Fruit fly (Drosophila melanogaster) whole organism, embryonic: ENCODE measurements around the gene CG15286.
A peak's percentile ranks its signal among the peaks of the same experiment; 100 is the strongest.

Source experiments
- ATbp ChIP-seq: fragments of 200-800 bp; sonication (Bioruptor generic); optimal IDR thresholded peaks from 2 replicates; lab custom pipeline; 2017; ENCODE audit warnings: missing biosample characterization, mild to moderate bottlenecking, missing genetic modification characterization, missing genetic modification reagents
- Awh ChIP-seq: fragments of 200-800 bp; sonication (Bioruptor generic); IDR thresholded peaks from 2 replicates; pipeline ENCODE4, ENCODE4 v1.3.6; 2022; ENCODE audit warnings: missing biosample characterization, missing genetic modification characterization
- CG11093 ChIP-seq: fragments of 200-800 bp; sonication (Bioruptor generic); IDR thresholded peaks from 3 replicates; pipeline ENCODE4 v1.3.6; 2022; ENCODE audit warnings: missing biosample characterization, missing genetic modification characterization
- CG11560 ChIP-seq: fragments of 200-800 bp; sonication (Bioruptor generic); IDR thresholded peaks from 3 replicates; pipeline ENCODE4 v1.3.6; 2022; ENCODE audit warnings: missing biosample characterization, missing genetic modification characterization
- CG12942 ChIP-seq: fragments of 200-800 bp; sonication (Bioruptor generic); optimal IDR thresholded peaks from 3 replicates; lab custom pipeline; 2016; ENCODE audit warnings: missing biosample characterization, missing genetic modification characterization
- CG14965 ChIP-seq: fragments of 200-800 bp; sonication (Bioruptor generic); optimal IDR thresholded peaks from 2 replicates; lab custom pipeline; 2016; ENCODE audit warnings: missing biosample characterization, missing genetic modification characterization, borderline replicate concordance
- CG15011 ChIP-seq: fragments of 200-800 bp; sonication (Bioruptor generic); optimal IDR thresholded peaks from 3 replicates; lab custom pipeline; 2018; ENCODE audit warnings: missing biosample characterization, mild to moderate bottlenecking, missing genetic modification characterization
- CG17385 ChIP-seq: fragments of 200-800 bp; sonication (Bioruptor generic); optimal IDR thresholded peaks from 3 replicates; lab custom pipeline; 2018; ENCODE audit warnings: missing biosample characterization, mild to moderate bottlenecking, missing genetic modification characterization
- CG18262 ChIP-seq: fragments of 200-800 bp; optimal IDR thresholded peaks from 3 replicates; lab custom pipeline; 2019; ENCODE audit warnings: missing biosample characterization, mild to moderate bottlenecking, missing genetic modification characterization, moderate library complexity
- CG2712 ChIP-seq: fragments of 200-800 bp; optimal IDR thresholded peaks from 3 replicates; lab custom pipeline; 2019; ENCODE audit warnings: missing biosample characterization, mild to moderate bottlenecking, missing genetic modification characterization, moderate library complexity
- CG30020 ChIP-seq: fragments of 200-800 bp; optimal IDR thresholded peaks from 2 replicates; lab custom pipeline; 2019; ENCODE audit warnings: missing biosample characterization, mild to moderate bottlenecking, missing genetic modification characterization, moderate library complexity
- CG3163 ChIP-seq: fragments of 200-800 bp; sonication (Bioruptor generic); optimal IDR thresholded peaks from 3 replicates; lab custom pipeline; 2016; ENCODE audit warnings: missing biosample characterization, missing genetic modification characterization
- CG3407 ChIP-seq: fragments of 200-800 bp; sonication (Bioruptor generic); optimal IDR thresholded peaks from 2 replicates; lab custom pipeline; 2018; ENCODE audit warnings: missing biosample characterization, mild to moderate bottlenecking, missing genetic modification characterization
- CG34376 ChIP-seq: fragments of 200-800 bp; sonication (Bioruptor generic); optimal IDR thresholded peaks from 2 replicates; lab custom pipeline; 2018; ENCODE audit warnings: missing biosample characterization, mild to moderate bottlenecking, missing genetic modification characterization
- CG6791 ChIP-seq: fragments of 200-800 bp; sonication (Bioruptor generic); IDR thresholded peaks from 3 replicates; pipeline ENCODE4 v1.3.6; 2022; ENCODE audit warnings: missing biosample characterization, missing genetic modification characterization; ENCODE audit not compliant: partially characterized antibody
- CG8281 ChIP-seq: fragments of 200-800 bp; sonication (Bioruptor generic); optimal IDR thresholded peaks from 2 replicates; lab custom pipeline; 2018; ENCODE audit warnings: missing biosample characterization, mild to moderate bottlenecking, missing genetic modification characterization, moderate library complexity
- CG9797 ChIP-seq: fragments of 200-800 bp; sonication (Bioruptor generic); optimal IDR thresholded peaks from 3 replicates; lab custom pipeline; 2018; ENCODE audit warnings: missing biosample characterization, mild to moderate bottlenecking, missing genetic modification characterization
- Dbx ChIP-seq: fragments of 200-800 bp; sonication (Bioruptor generic); IDR thresholded peaks from 3 replicates; pipeline ENCODE4 v1.3.6; 2022; ENCODE audit warnings: missing biosample characterization, missing genetic modification characterization
- Deaf1 ChIP-seq: fragments of 200-800 bp; optimal IDR thresholded peaks from 3 replicates; lab custom pipeline; 2019; ENCODE audit warnings: missing biosample characterization, mild to moderate bottlenecking, missing genetic modification characterization, moderate library complexity
- Dfd ChIP-seq, 2 experiments: fragments of >200 bp; optimal IDR thresholded peaks; 2 replicates each; lab custom pipeline; 2017; ENCODE audit warnings: missing biosample characterization in 2 of 2, missing genetic modification characterization in 2 of 2
- Hsf ChIP-seq: fragments of 200-800 bp; sonication (Bioruptor generic); optimal IDR thresholded peaks from 3 replicates; lab custom pipeline; 2016; ENCODE audit warnings: missing biosample characterization, missing genetic modification characterization
- Mes4 ChIP-seq: fragments of 200-800 bp; sonication (Bioruptor generic); optimal IDR thresholded peaks from 2 replicates; lab custom pipeline; 2016; ENCODE audit warnings: missing biosample characterization, missing genetic modification characterization
- Rfx ChIP-seq: fragments of 200-800 bp; sonication (Bioruptor generic); IDR thresholded peaks from 2 replicates; pipeline ENCODE4 v1.3.6; 2022; ENCODE audit warnings: missing biosample characterization, missing genetic modification characterization
- Scr ChIP-seq: fragments of 200-800 bp; sonication (Bioruptor generic); IDR thresholded peaks from 2 replicates; pipeline ENCODE4 v1.3.6; 2022; ENCODE audit warnings: missing biosample characterization, missing genetic modification characterization; ENCODE audit not compliant: partially characterized antibody
- Six4 ChIP-seq: fragments of 200-800 bp; sonication (Bioruptor generic); optimal IDR thresholded peaks from 2 replicates; lab custom pipeline; 2016; ENCODE audit warnings: missing biosample characterization, missing genetic modification characterization
- Usf ChIP-seq: fragments of 200-800 bp; sonication (Bioruptor generic); optimal IDR thresholded peaks from 2 replicates; lab custom pipeline; 2017; ENCODE audit warnings: missing genotype, missing biosample characterization, missing genetic modification characterization
- ab ChIP-seq: fragments of 200-800 bp; sonication (Bioruptor generic); optimal IDR thresholded peaks from 2 replicates; lab custom pipeline; 2016; ENCODE audit warnings: missing biosample characterization, missing genetic modification characterization
- bsh ChIP-seq, 2 experiments: fragments of 200-800 bp; sonication (Bioruptor generic); optimal IDR thresholded peaks; 2 replicates each; lab custom pipeline; 2017 to 2018; ENCODE audit warnings: mild to moderate bottlenecking in 2 of 2, missing biosample characterization in 2 of 2, missing genetic modification characterization in 2 of 2, moderate library complexity in 1 of 2
- cad ChIP-seq: fragments of >200 bp; optimal IDR thresholded peaks from 2 replicates; lab custom pipeline; 2017; ENCODE audit warnings: missing biosample characterization, missing genetic modification characterization
- chm ChIP-seq: fragments of 200-800 bp; sonication (Bioruptor generic); IDR thresholded peaks from 2 replicates; pipeline ENCODE4 v1.3.6; 2022; ENCODE audit warnings: missing biosample characterization, missing genetic modification characterization
- corto ChIP-seq: fragments of 200-800 bp; sonication (Bioruptor generic); optimal IDR thresholded peaks from 2 replicates; lab custom pipeline; 2016; ENCODE audit warnings: missing biosample characterization, mild to moderate bottlenecking, missing genetic modification characterization, moderate library complexity
- crol ChIP-seq: fragments of 200-800 bp; sonication (Bioruptor generic); IDR thresholded peaks from 2 replicates; pipeline ENCODE4 v1.3.6; 2022; ENCODE audit warnings: missing biosample characterization, missing genetic modification characterization
- dimm ChIP-seq: fragments of 200-800 bp; sonication (Bioruptor generic); IDR thresholded peaks from 2 replicates; pipeline ENCODE4 v1.3.6; 2022; ENCODE audit warnings: missing biosample characterization, missing genetic modification characterization
- fd102C ChIP-seq: fragments of 200-800 bp; sonication (Bioruptor generic); optimal IDR thresholded peaks from 2 replicates; lab custom pipeline; 2018; ENCODE audit warnings: missing biosample characterization, mild to moderate bottlenecking, missing genetic modification characterization, moderate library complexity
- fru ChIP-seq: fragments of >200 bp; optimal IDR thresholded peaks from 2 replicates; lab custom pipeline; 2017
- gem ChIP-seq: fragments of 200-800 bp; sonication (Bioruptor generic); optimal IDR thresholded peaks from 2 replicates; lab custom pipeline; 2019; ENCODE audit warnings: missing biosample characterization, mild to moderate bottlenecking, missing genetic modification characterization, moderate library complexity
- grn ChIP-seq: fragments of 200-800 bp; sonication (Bioruptor generic); optimal IDR thresholded peaks from 3 replicates; lab custom pipeline; 2017; ENCODE audit warnings: missing biosample characterization, missing genetic modification characterization
- gsb-n ChIP-seq: fragments of 200-800 bp; sonication (Bioruptor generic); optimal IDR thresholded peaks from 3 replicates; lab custom pipeline; 2018; ENCODE audit warnings: missing biosample characterization, mild to moderate bottlenecking, missing genetic modification characterization
- ham ChIP-seq: fragments of 200-800 bp; sonication (Bioruptor generic); IDR thresholded peaks from 2 replicates; pipeline ENCODE4 v1.3.6; 2022; ENCODE audit warnings: missing biosample characterization, missing genetic modification characterization
- hth ChIP-seq: fragments of >200 bp; optimal IDR thresholded peaks from 2 replicates; lab custom pipeline; 2017; ENCODE audit warnings: inconsistent platforms
- nau ChIP-seq: fragments of 200-800 bp; sonication (Bioruptor generic); optimal IDR thresholded peaks from 3 replicates; lab custom pipeline; 2017; ENCODE audit warnings: missing biosample characterization, mild to moderate bottlenecking, missing genetic modification characterization, missing genetic modification reagents
- odd ChIP-seq: fragments of 200-800 bp; sonication (Bioruptor generic); optimal IDR thresholded peaks from 2 replicates; lab custom pipeline; 2017; ENCODE audit warnings: missing biosample characterization, mild to moderate bottlenecking, missing genetic modification characterization
- org-1 ChIP-seq: fragments of 200-800 bp; sonication (Bioruptor generic); optimal IDR thresholded peaks from 2 replicates; lab custom pipeline; 2017; ENCODE audit warnings: missing biosample characterization, missing genetic modification characterization
- p53 ChIP-seq: fragments of 200-800 bp; sonication (Bioruptor generic); optimal IDR thresholded peaks from 2 replicates; lab custom pipeline; 2016; ENCODE audit warnings: missing biosample characterization, missing genetic modification characterization
- pfk ChIP-seq: fragments of 200-800 bp; sonication (Bioruptor generic); optimal IDR thresholded peaks from 2 replicates; lab custom pipeline; 2018; ENCODE audit warnings: missing biosample characterization, mild to moderate bottlenecking, missing genetic modification characterization, moderate library complexity
- phol ChIP-seq: fragments of 200-800 bp; sonication (Bioruptor generic); optimal IDR thresholded peaks from 3 replicates; lab custom pipeline; 2018; ENCODE audit warnings: missing biosample characterization, mild to moderate bottlenecking, missing genetic modification characterization, moderate library complexity
- prd ChIP-seq, 3 experiments: fragments of >200 bp in 2 of 3; fragments of 200-800 bp in 1 of 3; sonication (Bioruptor generic) in 1 of 3; optimal IDR thresholded peaks in 2 of 3; IDR thresholded peaks in 1 of 3; 2 replicates in 2 of 3; 3 replicates in 1 of 3; pipeline versions ENCODE4 v1.3.6 to Lab custom; 2017 to 2022; ENCODE audit warnings: missing biosample characterization in 1 of 3, missing genetic modification characterization in 1 of 3
- pros ChIP-seq: fragments of 200-800 bp; sonication (Bioruptor generic); optimal IDR thresholded peaks from 3 replicates; lab custom pipeline; 2019; ENCODE audit warnings: missing biosample characterization, mild to moderate bottlenecking, missing genetic modification characterization, moderate library complexity
- sens-2 ChIP-seq: fragments of 200-800 bp; sonication (Bioruptor generic); IDR thresholded peaks from 2 replicates; pipeline ENCODE4 v1.3.6; 2022; ENCODE audit warnings: missing biosample characterization, missing genetic modification characterization
- sisA ChIP-seq: fragments of 200-800 bp; sonication (Bioruptor generic); IDR thresholded peaks from 2 replicates; pipeline ENCODE4 v1.3.6; 2022; ENCODE audit warnings: missing biosample characterization, missing genetic modification characterization

The CG15286 gene

dm6 chr2L:14358780-14359462, 20.9 kb downstream of the CG15286 start, which contains the start of gene Pgant35A (continued):
- TF ChIP-seq Scr (GFP tag; lab: Robert Waterston, UW), result 0 out of 2 replicates have a peak, but pooled peaks have one; percentile 37
- no peak for TF ChIP-seq sisA (GFP tag; lab: Robert Waterston, UW)
- no peak for TF ChIP-seq p53
- no peak for TF ChIP-seq Dfd (GFP tag; optimal IDR thresholded peaks at IDR 0.05; lab: Kevin White, UChicago)
- peak; percentile 43 for TF ChIP-seq Hsf (GFP tag; lab: Kevin White, UChicago)
- TF ChIP-seq CG18262 (tag; lab: Kevin White, UChicago), result peak; percentile 64
- no peak for TF ChIP-seq chm (GFP tag; lab: Robert Waterston, UW)
- no peak for TF ChIP-seq fru (lab: Kevin White, UChicago)
- no peak for TF ChIP-seq CG8281 (tag; lab: Kevin White, UChicago)
- TF ChIP-seq Dbx (GFP tag; lab: Robert Waterston, UW), result 0 out of 3 replicates have a peak, but pooled peaks have one; percentile 24
- TF ChIP-seq Six4 (GFP tag; lab: Kevin White, UChicago), result no peak
- no peak for TF ChIP-seq gsb-n (tag; lab: Kevin White, UChicago)
- TF ChIP-seq CG3163 (GFP tag; lab: Kevin White, UChicago), result peak; percentile 36
- no peak for TF ChIP-seq grn (GFP tag; lab: Kevin White, UChicago)
- TF ChIP-seq CG6791 (GFP tag; lab: Robert Waterston, UW), result no peak
- no peak for TF ChIP-seq ham (GFP tag; lab: Robert Waterston, UW)
- peak; percentile 60 for TF ChIP-seq CG30020 (tag; lab: Kevin White, UChicago)
- no peak for TF ChIP-seq sens-2
- TF ChIP-seq CG11093, result no peak
- TF ChIP-seq hth (lab: Kevin White, UChicago), result no peak
- TF ChIP-seq phol (tag; lab: Kevin White, UChicago), result peak; percentile 28
- TF ChIP-seq fd102C, result no peak
- TF ChIP-seq gem (tag; lab: Kevin White, UChicago), result peak; percentile 69
- TF ChIP-seq bsh (GFP tag; optimal IDR thresholded peaks at IDR 0.05; lab: Kevin White, UChicago), result peak in 1 of 2 experiments; percentile 55
- no peak for TF ChIP-seq corto (GFP tag; lab: Kevin White, UChicago)
- TF ChIP-seq pros (GFP tag; lab: Kevin White, UChicago), result no peak
- TF ChIP-seq CG2712, result peak; percentile 67
- no peak for TF ChIP-seq CG12942 (GFP tag; lab: Kevin White, UChicago)
- TF ChIP-seq odd (GFP tag; lab: Kevin White, UChicago), result no peak
- TF ChIP-seq Awh (GFP tag; lab: Robert Waterston, UW), result no peak
- TF ChIP-seq CG3407 (GFP tag; lab: Kevin White, UChicago), result peak; percentile 8
- TF ChIP-seq Mes4 (GFP tag; lab: Kevin White, UChicago), result no peak
- no peak for TF ChIP-seq cad (GFP tag; lab: Kevin White, UChicago)
- TF ChIP-seq Rfx, result peak; percentile 57; the same call in 1 of the 2 replicates
- no peak for TF ChIP-seq ATbp (GFP tag; lab: Kevin White, UChicago)
- TF ChIP-seq prd (optimal IDR thresholded peaks at IDR 0.05; lab: Kevin White, UChicago), result no peak
- TF ChIP-seq prd (GFP tag; IDR thresholded peaks at IDR 0.05; lab: Robert Waterston, UW), result peak; percentile 54; the same call in 2 of the 3 replicates
- no peak for TF ChIP-seq Deaf1
- no peak for TF ChIP-seq Usf (GFP tag; lab: Kevin White, UChicago)
- TF ChIP-seq crol (GFP tag; lab: Robert Waterston, UW), result no peak
- TF ChIP-seq nau (GFP tag; lab: Kevin White, UChicago), result no peak
- TF ChIP-seq CG34376 (GFP tag; lab: Kevin White, UChicago), result peak; percentile 8
- TF ChIP-seq CG14965 (GFP tag; lab: Kevin White, UChicago), result no peak
- TF ChIP-seq dimm (GFP tag; lab: Robert Waterston, UW), result no peak
- TF ChIP-seq CG17385 (GFP tag; lab: Kevin White, UChicago), result peak; percentile 47
- TF ChIP-seq ab (GFP tag; lab: Kevin White, UChicago), result no peak
- TF ChIP-seq CG11560 (tag; lab: Robert Waterston, UW), result no peak
- TF ChIP-seq CG15011, result no peak
- TF ChIP-seq CG9797 (GFP tag; lab: Kevin White, UChicago), result no peak
- TF ChIP-seq pfk (GFP tag; lab: Kevin White, UChicago), result no peak
- no peak for TF ChIP-seq org-1 (GFP tag; lab: Kevin White, UChicago)
